Fruit fly (Drosophila melanogaster): ENCODE measurements around the gene CG12091.
A peak's percentile ranks its signal among the peaks of the same experiment; 100 is the strongest.

Gene CG12091

DNA sequence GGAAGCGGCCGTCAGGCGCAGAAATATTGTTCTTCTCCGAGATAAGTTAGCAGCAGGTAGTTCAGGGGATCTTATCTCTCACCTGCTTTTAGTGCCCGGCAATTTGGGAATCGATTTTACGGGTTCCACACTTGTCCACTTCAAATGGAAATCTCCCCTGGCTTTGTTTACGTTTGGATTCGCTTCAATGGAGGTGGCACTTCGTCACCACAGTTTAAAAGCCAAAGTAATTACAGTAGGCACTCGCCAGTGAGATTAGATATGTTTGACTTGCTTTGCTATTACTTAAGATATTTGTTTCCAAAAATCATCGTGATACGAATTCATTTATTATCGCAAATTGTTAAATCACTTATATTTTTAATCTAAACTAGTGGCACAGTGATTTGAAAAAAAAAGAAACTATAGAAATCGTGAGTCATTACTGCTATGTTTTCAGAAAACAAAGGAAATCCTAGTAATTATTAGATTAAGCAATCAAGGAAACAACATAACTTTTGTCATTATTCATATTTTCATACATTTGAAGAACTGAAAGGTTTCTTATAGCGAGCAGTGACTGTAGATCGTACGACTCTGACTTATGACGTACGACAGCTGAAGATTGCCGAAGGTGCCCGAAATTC, 11.8 kb upstream of the CG12091 start (continued):
- TF ChIP-seq croc (GFP tag; conservative IDR thresholded peaks at IDR 0.05) (no peak), CG15011 (GFP tag; optimal IDR thresholded peaks at IDR 0.05) (peak; percentile 65), Lim3 (GFP tag; IDR thresholded peaks at IDR 0.05) (no peak), B-H1 (GFP tag; IDR thresholded peaks at IDR 0.05) (no peak), CG10209 (GFP tag; optimal IDR thresholded peaks at IDR 0.05) (peak; percentile 65), CG7963 (GFP tag; IDR thresholded peaks at IDR 0.05; ENCODE audit: partially characterized antibody) (no peak), CG1647 (GFP tag; optimal IDR thresholded peaks at IDR 0.05) (peak; percentile 20), CG6175 (GFP tag; IDR thresholded peaks at IDR 0.05) (no peak), Elba2 (GFP tag; optimal IDR thresholded peaks at IDR 0.05) (no peak), Sox102F (GFP tag; optimal IDR thresholded peaks at IDR 0.05) (peak; percentile 56), CG10462 (GFP tag; optimal IDR thresholded peaks at IDR 0.05) (no peak), corto (GFP tag; optimal IDR thresholded peaks at IDR 0.05) (peak; percentile 21), Med (GFP tag) (peak; percentile 87), dmrt11E (tag; optimal IDR thresholded peaks at IDR 0.05) (peak; percentile 30), CG14050 (GFP tag; IDR thresholded peaks at IDR 0.05) (no peak; the same call in 2 of the 3 replicates), toy (GFP tag; IDR thresholded peaks at IDR 0.05) (no peak), CG12769 (tag; optimal IDR thresholded peaks at IDR 0.05) (peak; percentile 33), wdn (GFP tag; IDR thresholded peaks at IDR 0.05) (peak; percentile 10; the same call in 1 of the 2 replicates), CG11560 (tag; IDR thresholded peaks at IDR 0.05) (no peak), Fer2 (tag; optimal IDR thresholded peaks at IDR 0.05) (peak; percentile 25), Mes4 (GFP tag; optimal IDR thresholded peaks at IDR 0.05) (no peak), dysf (GFP tag; IDR thresholded peaks at IDR 0.05) (peak; percentile 73), CG12942 (GFP tag; optimal IDR thresholded peaks at IDR 0.05) (no peak), kni (GFP tag; optimal IDR thresholded peaks at IDR 0.05) (no peak), CG30403 (GFP tag; optimal IDR thresholded peaks at IDR 0.05) (peak; percentile 80), pho (GFP tag; optimal IDR thresholded peaks at IDR 0.05) (peak; percentile 66), org-1 (GFP tag; optimal IDR thresholded peaks at IDR 0.05) (peak; percentile 31), CG4854 (GFP tag; optimal IDR thresholded peaks at IDR 0.05) (peak; percentile 42), so (GFP tag; IDR thresholded peaks at IDR 0.05) (peak; percentile 59; the same call in 1 of the 3 replicates), CG4282 (GFP tag; optimal IDR thresholded peaks at IDR 0.05) (no peak), ase (GFP tag; IDR thresholded peaks at IDR 0.05) (no peak), dpn (GFP tag; optimal IDR thresholded peaks at IDR 0.05) (peak; percentile 64), CG9876 (GFP tag; optimal IDR thresholded peaks at IDR 0.05) (no peak), Ada2b (GFP tag; IDR thresholded peaks at IDR 0.05) (peak; percentile 38; the same call in 1 of the 2 replicates), maf-S (GFP tag; optimal IDR thresholded peaks at IDR 0.05) (peak; percentile 19), trh (GFP tag; optimal IDR thresholded peaks at IDR 0.05) (peak; percentile 22), lbe (GFP tag; optimal IDR thresholded peaks at IDR 0.05) (peak; percentile 76), CG6791 (GFP tag; IDR thresholded peaks at IDR 0.05; ENCODE audit: partially characterized antibody) (no peak), ci (GFP tag; IDR thresholded peaks at IDR 0.05) (no peak), CG17359 (tag; optimal IDR thresholded peaks at IDR 0.05) (peak; percentile 60), Fer3 (tag; optimal IDR thresholded peaks at IDR 0.05) (peak; percentile 65), Drgx (GFP tag; IDR thresholded peaks at IDR 0.05) (no peak), ara (GFP tag; IDR thresholded peaks at IDR 0.05) (no peak), B-H2 (GFP tag; optimal IDR thresholded peaks at IDR 0.05) (peak; percentile 6), zen2 (GFP tag; IDR thresholded peaks at IDR 0.05; ENCODE audit: partially characterized antibody) (no peak), CG31388 (GFP tag; optimal IDR thresholded peaks at IDR 0.05) (no peak), Six4 (GFP tag; optimal IDR thresholded peaks at IDR 0.05) (no peak), Scr (GFP tag; IDR thresholded peaks at IDR 0.05; ENCODE audit: partially characterized antibody) (no peak), CG12659 (GFP tag; optimal IDR thresholded peaks at IDR 0.05) (peak; percentile 52), D19B (GFP tag; optimal IDR thresholded peaks at IDR 0.05) (peak; percentile 55)
